Worm (Caenorhabditis elegans): Measurements from ENCODE around the gene H04D03.7.

Gene H04D03.7

ce11 chrIII:10446730-10447129 lies at the start of gene H04D03.7:
TSS of gene H04D03.7 (minus strand) at chrIII:10446830.
- TF ChIP-seq ceh-83 (GFP tag; optimal IDR thresholded peaks at IDR 0.05) (no peak), unc-120 (tag; optimal IDR thresholded peaks at IDR 0.05; ENCODE audit: poor library complexity, severe bottlenecking) (no peak), sem-2 (GFP tag; optimal IDR thresholded peaks at IDR 0.05) (no peak), unc-62 (GFP tag; optimal IDR thresholded peaks at IDR 0.05) (no peak), mls-2 (tag; optimal IDR thresholded peaks at IDR 0.05) (no peak), bed-3 (GFP tag; optimal IDR thresholded peaks at IDR 0.05) (no peak), tbx-8 (GFP tag; optimal IDR thresholded peaks at IDR 0.05) (no peak), M03D4.4 (tag; optimal IDR thresholded peaks at IDR 0.05) (no peak), lin-13 (tag; optimal IDR thresholded peaks at IDR 0.05) (no peak), ceh-39 (tag; optimal IDR thresholded peaks at IDR 0.05) (no peak)

- TF ChIP-seq blmp-1 (tag; optimal IDR thresholded peaks at IDR 0.05), result no peak
- TF ChIP-seq unc-39 (tag; optimal IDR thresholded peaks at IDR 0.05), result no peak
- TF ChIP-seq ces-1 (GFP tag; optimal IDR thresholded peaks at IDR 0.05), result no peak
- TF ChIP-seq ham-2 (GFP tag; optimal IDR thresholded peaks at IDR 0.05), result no peak
- no peak for TF ChIP-seq M03D4.4 (tag; optimal IDR thresholded peaks at IDR 0.05)
- TF ChIP-seq cnd-1 (tag; optimal IDR thresholded peaks at IDR 0.05), result no peak
- TF ChIP-seq bed-3 (GFP tag; optimal IDR thresholded peaks at IDR 0.05), result no peak
- no peak for TF ChIP-seq lsy-2 (tag; optimal IDR thresholded peaks at IDR 0.05)
- no peak for TF ChIP-seq sem-2 (GFP tag; optimal IDR thresholded peaks at IDR 0.05)
- TF ChIP-seq ceh-39 (tag; optimal IDR thresholded peaks at IDR 0.05), result no peak
- TF ChIP-seq zip-8 (tag; optimal IDR thresholded peaks at IDR 0.05), result no peak
- no peak for TF ChIP-seq hlh-1 (tag; optimal IDR thresholded peaks at IDR 0.05)
- TF ChIP-seq nhr-237 (tag; optimal IDR thresholded peaks at IDR 0.05), result no peak
- TF ChIP-seq tbx-8 (GFP tag; optimal IDR thresholded peaks at IDR 0.05), result no peak
- no peak for TF ChIP-seq ceh-83 (GFP tag; optimal IDR thresholded peaks at IDR 0.05)
Measured at ce11 chrIII:10488052-10488451, 41.4 kb upstream of the H04D03.7 start, which contains the start of gene ptr-25. TSS of gene ptr-25 (plus strand) at chrIII:10488124.

- no peak for TF ChIP-seq ceh-39 (tag; optimal IDR thresholded peaks at IDR 0.05)
- TF ChIP-seq unc-39 (tag; optimal IDR thresholded peaks at IDR 0.05), result no peak
- no peak for TF ChIP-seq M03D4.4 (tag; optimal IDR thresholded peaks at IDR 0.05)
- TF ChIP-seq pha-4 (tag; optimal IDR thresholded peaks at IDR 0.05), result no peak
- no peak for TF ChIP-seq nhr-28 (tag; optimal IDR thresholded peaks at IDR 0.05)
- TF ChIP-seq ztf-11 (tag; optimal IDR thresholded peaks at IDR 0.05), result no peak
- TF ChIP-seq lin-13 (tag; optimal IDR thresholded peaks at IDR 0.05), result no peak
- TF ChIP-seq ham-2 (GFP tag; optimal IDR thresholded peaks at IDR 0.05), result no peak
- no peak for TF ChIP-seq nhr-12 (tag; optimal IDR thresholded peaks at IDR 0.05)
Measured at ce11 chrIII:10486455-10486854, 39.8 kb upstream of the H04D03.7 start.

ce11 chrIII:10481988-10482387 lies 35.4 kb upstream of the H04D03.7 start, which contains the start of gene D2045.8:
TSS of gene D2045.8 (plus strand) at chrIII:10482288.
- TF ChIP-seq drap-1 (GFP tag; optimal IDR thresholded peaks at IDR 0.05) (no peak), ceh-83 (GFP tag; optimal IDR thresholded peaks at IDR 0.05) (no peak), tbx-8 (GFP tag; optimal IDR thresholded peaks at IDR 0.05) (no peak), ceh-39 (tag; optimal IDR thresholded peaks at IDR 0.05) (no peak)

- no peak for TF ChIP-seq M03D4.4 (tag; optimal IDR thresholded peaks at IDR 0.05)
- no peak for TF ChIP-seq tbx-8 (GFP tag; optimal IDR thresholded peaks at IDR 0.05)
- no peak for TF ChIP-seq unc-62 (GFP tag; optimal IDR thresholded peaks at IDR 0.05)
- no peak for TF ChIP-seq snpc-4 (tag; optimal IDR thresholded peaks at IDR 0.05)
- TF ChIP-seq zip-8 (tag; optimal IDR thresholded peaks at IDR 0.05), result no peak
- TF ChIP-seq mls-2 (tag; optimal IDR thresholded peaks at IDR 0.05), result no peak
- no peak for TF ChIP-seq bed-3 (GFP tag; optimal IDR thresholded peaks at IDR 0.05)
- no peak for TF ChIP-seq ceh-43 (GFP tag; optimal IDR thresholded peaks at IDR 0.05)
- TF ChIP-seq nhr-28 (tag; optimal IDR thresholded peaks at IDR 0.05), result no peak
- TF ChIP-seq unc-120 (tag; optimal IDR thresholded peaks at IDR 0.05; ENCODE audit: poor library complexity, severe bottlenecking), result no peak
- TF ChIP-seq drap-1 (GFP tag; optimal IDR thresholded peaks at IDR 0.05), result no peak
- TF ChIP-seq ceh-83 (GFP tag; optimal IDR thresholded peaks at IDR 0.05), result no peak
- no peak for TF ChIP-seq pha-4 (tag; optimal IDR thresholded peaks at IDR 0.05)
- no peak for TF ChIP-seq sem-2 (GFP tag; optimal IDR thresholded peaks at IDR 0.05)
- TF ChIP-seq nhr-2 (tag; optimal IDR thresholded peaks at IDR 0.05), result no peak
- TF ChIP-seq ham-2 (GFP tag; optimal IDR thresholded peaks at IDR 0.05), result no peak
- no peak for TF ChIP-seq nhr-237 (tag; optimal IDR thresholded peaks at IDR 0.05)
Measured at ce11 chrIII:10481497-10481896, 34.9 kb upstream of the H04D03.7 start.

- TF ChIP-seq hlh-1 (tag; optimal IDR thresholded peaks at IDR 0.05), result no peak
Measured at ce11 chrIII:10479180-10479579, 32.5 kb upstream of the H04D03.7 start, which contains the start of gene D2045.7. TSS of gene D2045.7 (plus strand) at chrIII:10479480.

All from whole organism, mixed stage, embryonic.